ENCODE assay signal across 1 fruit fly cellular context in the genomic region with DNA sequence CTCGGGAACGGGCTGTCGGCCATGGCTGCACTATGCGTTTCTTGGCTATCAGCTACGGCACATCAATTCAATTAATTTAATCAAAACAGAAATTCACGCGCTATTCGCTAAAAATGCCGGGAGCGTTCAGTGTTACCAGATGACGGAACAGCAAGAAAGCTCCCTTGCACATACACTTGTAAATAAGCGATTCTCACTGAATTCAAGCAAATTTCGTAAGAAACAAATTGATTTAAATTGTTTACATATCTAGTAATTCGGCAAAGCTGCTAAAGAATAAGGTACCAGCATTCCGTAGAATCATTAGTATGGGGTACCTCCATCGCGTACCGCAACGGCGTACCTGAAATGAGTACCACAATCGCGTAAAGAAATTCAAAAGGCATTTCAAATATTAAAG.
A peak's percentile ranks its signal among the peaks of the same experiment; 100 is the strongest.
TF ChIP-seq lines count a peak whose summit lies in the region.

Nup107 (minus strand) TSS at position 149 of the 400 bp plus-strand sequence.

TF ChIP-seq in whole organism, embryonic, 481 proteins besides CTCF, POLR2A, EP300 and RAD21 (continued from another document and continues in another):
- TF ChIP-seq danr (GFP tag; IDR thresholded peaks at IDR 0.05; lab: Robert Waterston, UW) (no peak), CG30403 (GFP tag; optimal IDR thresholded peaks at IDR 0.05; lab: Kevin White, UChicago) (peak; percentile 35), CG7372 (GFP tag; IDR thresholded peaks at IDR 0.05; lab: Robert Waterston, UW) (no peak), Trl (optimal IDR thresholded peaks at IDR 0.05; lab: Kevin White, UChicago) (no peak), Trl (GFP tag; optimal IDR thresholded peaks at IDR 0.05; lab: Kevin White, UChicago) (peak; percentile 26), slp2 (GFP tag; optimal IDR thresholded peaks at IDR 0.05; lab: Kevin White, UChicago) (no peak), CG13624 (GFP tag; optimal IDR thresholded peaks at IDR 0.05; lab: Kevin White, UChicago) (no peak), lola (GFP tag; optimal IDR thresholded peaks at IDR 0.05; lab: Kevin White, UChicago) (peak in 1 of 3 experiments; percentile 2), pzg (GFP tag; optimal IDR thresholded peaks at IDR 0.05; lab: Kevin White, UChicago) (peak; percentile 73), her (GFP tag; optimal IDR thresholded peaks at IDR 0.05; lab: Kevin White, UChicago) (peak; percentile 8), cad (GFP tag; optimal IDR thresholded peaks at IDR 0.05; lab: Kevin White, UChicago) (no peak), Six4 (GFP tag; optimal IDR thresholded peaks at IDR 0.05; lab: Kevin White, UChicago) (no peak), CG7357 (GFP tag; IDR thresholded peaks at IDR 0.05; lab: Robert Waterston, UW) (peak; percentile 94), CG8089 (GFP tag; optimal IDR thresholded peaks at IDR 0.05; lab: Kevin White, UChicago) (no peak), da (GFP tag; optimal IDR thresholded peaks at IDR 0.05; lab: Kevin White, UChicago) (no peak), amos (GFP tag; IDR thresholded peaks at IDR 0.05; lab: Robert Waterston, UW; ENCODE audit: partially characterized antibody) (peak; percentile 28; the same call in 1 of the 2 replicates), CG4707 (GFP tag; optimal IDR thresholded peaks at IDR 0.05; lab: Kevin White, UChicago) (no peak), odd (GFP tag; optimal IDR thresholded peaks at IDR 0.05; lab: Kevin White, UChicago) (no peak), ro (GFP tag; IDR thresholded peaks at IDR 0.05; lab: Robert Waterston, UW) (no peak), grau (tag; optimal IDR thresholded peaks at IDR 0.05; lab: Kevin White, UChicago) (peak; percentile 40), HmgZ (tag; optimal IDR thresholded peaks at IDR 0.05; lab: Kevin White, UChicago) (peak; percentile 27), CG6254 (GFP tag; optimal IDR thresholded peaks at IDR 0.05; lab: Kevin White, UChicago) (no peak), Oli (tag; optimal IDR thresholded peaks at IDR 0.05; lab: Kevin White, UChicago) (no peak), NFAT (GFP tag; IDR thresholded peaks at IDR 0.05; lab: Robert Waterston, UW) (0 out of 2 replicates have a peak, but pooled peaks have one; percentile 7), CG8388 (GFP tag; optimal IDR thresholded peaks at IDR 0.05; lab: Kevin White, UChicago) (no peak), CG2199 (GFP tag; IDR thresholded peaks at IDR 0.05; lab: Robert Waterston, UW) (no peak), Dref (GFP tag; IDR thresholded peaks at IDR 0.05; lab: Robert Waterston, UW) (peak; percentile 44), chinmo (GFP tag; IDR thresholded peaks at IDR 0.05; lab: Robert Waterston, UW; ENCODE audit: partially characterized antibody) (no peak), gce (GFP tag; IDR thresholded peaks at IDR 0.05; lab: Robert Waterston, UW) (no peak), CG14860 (GFP tag; IDR thresholded peaks at IDR 0.05; lab: Robert Waterston, UW; ENCODE audit: partially characterized antibody) (no peak), CG8924 (tag; optimal IDR thresholded peaks at IDR 0.05; lab: Kevin White, UChicago) (no peak), dan (GFP tag; IDR thresholded peaks at IDR 0.05; lab: Robert Waterston, UW) (no peak), CG1832 (GFP tag; optimal IDR thresholded peaks at IDR 0.05; lab: Kevin White, UChicago) (no peak), tin (GFP tag; optimal IDR thresholded peaks at IDR 0.05; lab: Kevin White, UChicago) (no peak), CG11504 (tag; optimal IDR thresholded peaks at IDR 0.05; lab: Kevin White, UChicago) (no peak), Gsc (GFP tag; IDR thresholded peaks at IDR 0.05; lab: Robert Waterston, UW) (no peak), gro (GFP tag; optimal IDR thresholded peaks at IDR 0.05; lab: Kevin White, UChicago) (peak; percentile 41), Dad (GFP tag; optimal IDR thresholded peaks at IDR 0.05; lab: Kevin White, UChicago) (no peak), CG16815 (GFP tag; optimal IDR thresholded peaks at IDR 0.05; lab: Kevin White, UChicago) (no peak), sim (GFP tag; IDR thresholded peaks at IDR 0.05; lab: Robert Waterston, UW) (no peak), CG17829 (tag; optimal IDR thresholded peaks at IDR 0.05; lab: Kevin White, UChicago) (peak; percentile 40), psq (GFP tag; optimal IDR thresholded peaks at IDR 0.05; lab: Kevin White, UChicago) (no peak), CG11723 (GFP tag; optimal IDR thresholded peaks at IDR 0.05; lab: Kevin White, UChicago) (no peak), CG4730 (GFP tag; IDR thresholded peaks at IDR 0.05; lab: Robert Waterston, UW) (no peak), Aef1 (GFP tag; IDR thresholded peaks at IDR 0.05; lab: Robert Waterston, UW) (no peak), CG4617 (GFP tag; optimal IDR thresholded peaks at IDR 0.05; lab: Kevin White, UChicago; ENCODE audit: borderline replicate concordance) (peak; percentile 22), phol (tag; optimal IDR thresholded peaks at IDR 0.05; lab: Kevin White, UChicago) (peak; percentile 62), Fer3 (tag; optimal IDR thresholded peaks at IDR 0.05; lab: Kevin White, UChicago) (no peak), CG2202 (tag; optimal IDR thresholded peaks at IDR 0.05; lab: Kevin White, UChicago) (no peak), CG4820 (GFP tag; optimal IDR thresholded peaks at IDR 0.05; lab: Kevin White, UChicago) (peak; percentile 9), CG9215 (GFP tag; IDR thresholded peaks at IDR 0.05; lab: Robert Waterston, UW) (no peak), CG17385 (GFP tag; optimal IDR thresholded peaks at IDR 0.05; lab: Kevin White, UChicago) (no peak), tna (GFP tag; IDR thresholded peaks at IDR 0.05; lab: Robert Waterston, UW; ENCODE audit: partially characterized antibody) (no peak), CG18011 (GFP tag; optimal IDR thresholded peaks at IDR 0.05; lab: Kevin White, UChicago) (no peak), CG12155 (GFP tag; optimal IDR thresholded peaks at IDR 0.05; lab: Kevin White, UChicago) (peak; percentile 60), Hr39 (optimal IDR thresholded peaks at IDR 0.05; lab: Kevin White, UChicago) (no peak), pan (optimal IDR thresholded peaks at IDR 0.05; lab: Kevin White, UChicago) (no peak), pan (GFP tag; optimal IDR thresholded peaks at IDR 0.05 in 1 of 2, IDR thresholded peaks at IDR 0.05 in 1 of 2) (peak in 1 of 2 experiments; percentile 9), pnt (GFP tag; optimal IDR thresholded peaks at IDR 0.05; lab: Kevin White, UChicago) (peak; percentile 8), Rx (GFP tag; IDR thresholded peaks at IDR 0.05; lab: Robert Waterston, UW) (no peak), Chrac-16 (GFP tag; optimal IDR thresholded peaks at IDR 0.05; lab: Kevin White, UChicago) (no peak), ac (GFP tag; optimal IDR thresholded peaks at IDR 0.05; lab: Kevin White, UChicago) (no peak), CG3281 (GFP tag; optimal IDR thresholded peaks at IDR 0.05; lab: Kevin White, UChicago) (no peak), CG6791 (GFP tag; IDR thresholded peaks at IDR 0.05; lab: Robert Waterston, UW; ENCODE audit: partially characterized antibody) (no peak), row (GFP tag; IDR thresholded peaks at IDR 0.05; lab: Robert Waterston, UW) (peak; percentile 77), HHEX (GFP tag; optimal IDR thresholded peaks at IDR 0.05; lab: Kevin White, UChicago) (no peak), CG1792 (GFP tag; optimal IDR thresholded peaks at IDR 0.05; lab: Kevin White, UChicago) (no peak), Hand (GFP tag; optimal IDR thresholded peaks at IDR 0.05; lab: Kevin White, UChicago) (no peak), Dll (GFP tag; IDR thresholded peaks at IDR 0.05; lab: Robert Waterston, UW; ENCODE audit: partially characterized antibody) (no peak), CG1603 (tag; optimal IDR thresholded peaks at IDR 0.05; lab: Kevin White, UChicago) (peak; percentile 81), pfk (GFP tag; optimal IDR thresholded peaks at IDR 0.05; lab: Kevin White, UChicago) (no peak), Sin3A (optimal IDR thresholded peaks at IDR 0.05; lab: Kevin White, UChicago) (peak; percentile 62), Kr (GFP tag; optimal IDR thresholded peaks at IDR 0.05; lab: Kevin White, UChicago) (no peak), CG13775 (GFP tag; optimal IDR thresholded peaks at IDR 0.05; lab: Kevin White, UChicago) (no peak), Elba2 (GFP tag; optimal IDR thresholded peaks at IDR 0.05; lab: Kevin White, UChicago) (no peak), CG7963 (GFP tag; IDR thresholded peaks at IDR 0.05; lab: Robert Waterston, UW; ENCODE audit: partially characterized antibody) (no peak), ci (GFP tag; IDR thresholded peaks at IDR 0.05; lab: Robert Waterston, UW) (no peak), CG10267 (tag; optimal IDR thresholded peaks at IDR 0.05; lab: Kevin White, UChicago) (peak; percentile 25), dpn (GFP tag; optimal IDR thresholded peaks at IDR 0.05; lab: Kevin White, UChicago) (no peak), Meics (GFP tag; optimal IDR thresholded peaks at IDR 0.05; lab: Kevin White, UChicago) (no peak), CG17186 (GFP tag; optimal IDR thresholded peaks at IDR 0.05; lab: Kevin White, UChicago) (no peak), CG4328 (GFP tag; optimal IDR thresholded peaks at IDR 0.05; lab: Kevin White, UChicago) (no peak), zf30C (GFP tag; optimal IDR thresholded peaks at IDR 0.05; lab: Kevin White, UChicago) (no peak), CG3407 (GFP tag; optimal IDR thresholded peaks at IDR 0.05; lab: Kevin White, UChicago) (no peak), CG18476 (GFP tag; optimal IDR thresholded peaks at IDR 0.05; lab: Kevin White, UChicago) (no peak), CG14965 (GFP tag; optimal IDR thresholded peaks at IDR 0.05; lab: Kevin White, UChicago; ENCODE audit: borderline replicate concordance) (no peak), Max (GFP tag; optimal IDR thresholded peaks at IDR 0.05; lab: Kevin White, UChicago) (no peak), CG15696 (tag; optimal IDR thresholded peaks at IDR 0.05; lab: Kevin White, UChicago) (no peak), pb (GFP tag; optimal IDR thresholded peaks at IDR 0.05; lab: Kevin White, UChicago) (no peak), Poxn (GFP tag; IDR thresholded peaks at IDR 0.05; lab: Robert Waterston, UW) (no peak), bbx (GFP tag; IDR thresholded peaks at IDR 0.05; lab: Robert Waterston, UW; ENCODE audit: partially characterized antibody) (no peak), Bgb (GFP tag; IDR thresholded peaks at IDR 0.05; lab: Robert Waterston, UW; ENCODE audit: partially characterized antibody) (no peak), ssp (GFP tag; IDR thresholded peaks at IDR 0.05; lab: Robert Waterston, UW) (peak; percentile 96), ewg (GFP tag; optimal IDR thresholded peaks at IDR 0.05; lab: Kevin White, UChicago) (no peak), CG8944 (GFP tag; optimal IDR thresholded peaks at IDR 0.05; lab: Kevin White, UChicago) (no peak), wor (GFP tag; IDR thresholded peaks at IDR 0.05; lab: Robert Waterston, UW) (no peak), CG5180 (GFP tag; optimal IDR thresholded peaks at IDR 0.05; lab: Kevin White, UChicago) (no peak), CoRest (tag; optimal IDR thresholded peaks at IDR 0.05; lab: Kevin White, UChicago) (peak; percentile 30), HLHmδ (GFP tag; optimal IDR thresholded peaks at IDR 0.05; lab: Kevin White, UChicago) (no peak), Scr (GFP tag; IDR thresholded peaks at IDR 0.05; lab: Robert Waterston, UW; ENCODE audit: partially characterized antibody) (no peak; the same call in 1 of the 2 replicates), CG4854 (GFP tag; optimal IDR thresholded peaks at IDR 0.05; lab: Kevin White, UChicago) (no peak), cwo (GFP tag; optimal IDR thresholded peaks at IDR 0.05; lab: Kevin White, UChicago) (no peak), MBD-R2 (GFP tag; IDR thresholded peaks at IDR 0.05; lab: Robert Waterston, UW) (peak; percentile 85), Dp (GFP tag; optimal IDR thresholded peaks at IDR 0.05; lab: Kevin White, UChicago) (peak; percentile 61), gsb-n (tag; optimal IDR thresholded peaks at IDR 0.05; lab: Kevin White, UChicago) (no peak), tap (tag; optimal IDR thresholded peaks at IDR 0.05; lab: Kevin White, UChicago) (no peak), croc (GFP tag; conservative IDR thresholded peaks at IDR 0.05; lab: Robert Waterston, UW) (no peak), Sry-δ (GFP tag; optimal IDR thresholded peaks at IDR 0.05; lab: Kevin White, UChicago) (peak; percentile 58), CG31388 (GFP tag; optimal IDR thresholded peaks at IDR 0.05; lab: Kevin White, UChicago) (no peak), CG5953 (GFP tag; IDR thresholded peaks at IDR 0.05; lab: Robert Waterston, UW) (no peak), Taf1 (GFP tag; IDR thresholded peaks at IDR 0.05; lab: Robert Waterston, UW) (no peak), repo (GFP tag; optimal IDR thresholded peaks at IDR 0.05; lab: Kevin White, UChicago) (no peak), CG2120 (GFP tag; optimal IDR thresholded peaks at IDR 0.05; lab: Kevin White, UChicago) (peak; percentile 38), dmrt11E (tag; optimal IDR thresholded peaks at IDR 0.05; lab: Kevin White, UChicago) (peak; percentile 26), CrebB (tag; optimal IDR thresholded peaks at IDR 0.05; lab: Kevin White, UChicago) (no peak), CG14050 (GFP tag; IDR thresholded peaks at IDR 0.05; lab: Robert Waterston, UW) (no peak), CG31224 (GFP tag; IDR thresholded peaks at IDR 0.05; lab: Robert Waterston, UW) (no peak), CG15514 (GFP tag; optimal IDR thresholded peaks at IDR 0.05; lab: Kevin White, UChicago) (peak; percentile 49), CG11247 (GFP tag; IDR thresholded peaks at IDR 0.05; lab: Robert Waterston, UW) (no peak), CG43689 (GFP tag; IDR thresholded peaks at IDR 0.05; lab: Robert Waterston, UW) (no peak), mam (GFP tag; optimal IDR thresholded peaks at IDR 0.05; lab: Kevin White, UChicago) (peak; percentile 45), ham (GFP tag; IDR thresholded peaks at IDR 0.05; lab: Robert Waterston, UW) (no peak), ara (GFP tag; IDR thresholded peaks at IDR 0.05; lab: Robert Waterston, UW) (no peak), sens-2 (GFP tag; IDR thresholded peaks at IDR 0.05; lab: Robert Waterston, UW) (no peak), twi (tag; optimal IDR thresholded peaks at IDR 0.05; lab: Kevin White, UChicago) (no peak), CG17802 (tag; optimal IDR thresholded peaks at IDR 0.05; lab: Kevin White, UChicago) (peak; percentile 79), Sry-β (GFP tag; optimal IDR thresholded peaks at IDR 0.05; lab: Kevin White, UChicago) (no peak), Doc3 (GFP tag; IDR thresholded peaks at IDR 0.05; lab: Robert Waterston, UW; ENCODE audit: partially characterized antibody) (no peak), Stat92E (GFP tag; optimal IDR thresholded peaks at IDR 0.05; lab: Kevin White, UChicago) (no peak), CG15269 (tag; optimal IDR thresholded peaks at IDR 0.05; lab: Kevin White, UChicago) (no peak), CG34376 (GFP tag; optimal IDR thresholded peaks at IDR 0.05; lab: Kevin White, UChicago) (no peak)
